Worm (Caenorhabditis elegans) whole organism, L3 larva: Measurements from ENCODE around the gene maph-1.3.

Source experiments
- ceh-82 ChIP-seq: fragments of 150-350 bp; optimal IDR thresholded peaks from 2 replicates; lab custom pipeline; 2014; ENCODE audit warnings: missing biosample characterization, missing genetic modification characterization
- egl-27 ChIP-seq: sonication (generic microtip); optimal IDR thresholded peaks from 4 replicates; lab custom pipeline; 2017; ENCODE audit warnings: missing biosample characterization, missing genetic modification reagents, missing genetic modification characterization
- elt-1 ChIP-seq: fragments of 150-350 bp; optimal IDR thresholded peaks from 2 replicates; lab custom pipeline; 2014; ENCODE audit warnings: missing biosample characterization, missing genetic modification characterization
- fos-1 ChIP-seq: fragments of 150-350 bp; optimal IDR thresholded peaks from 2 replicates; lab custom pipeline; 2014; ENCODE audit warnings: missing biosample characterization, missing genetic modification characterization
- jun-1 ChIP-seq: fragments of 150-350 bp; optimal IDR thresholded peaks from 2 replicates; lab custom pipeline; 2014; ENCODE audit warnings: missing biosample characterization, missing genetic modification reagents, missing genetic modification characterization
- pqm-1 ChIP-seq: fragments of 150-350 bp; optimal IDR thresholded peaks from 2 replicates; lab custom pipeline; 2017; ENCODE audit warnings: missing biosample characterization, missing genetic modification characterization, inconsistent platforms
- sea-2 ChIP-seq: fragments of 150-350 bp; sonication (generic microtip); optimal IDR thresholded peaks from 4 replicates; lab custom pipeline; 2014; ENCODE audit warnings: missing biosample characterization, missing genetic modification reagents, missing genetic modification characterization
- unc-39 ChIP-seq: sonication (generic microtip); optimal IDR thresholded peaks from 4 replicates; lab custom pipeline; 2017; ENCODE audit warnings: missing biosample characterization, missing genetic modification characterization
- unc-62 ChIP-seq: fragments of 150-350 bp; sonication (generic microtip); optimal IDR thresholded peaks from 4 replicates; lab custom pipeline; 2014; ENCODE audit warnings: missing biosample characterization, missing genetic modification reagents, missing genetic modification characterization

- no peak for TF ChIP-seq ceh-82 (tag; lab: Kevin White, UChicago)
- no peak for TF ChIP-seq sea-2 (GFP tag; lab: Kevin White, UChicago)
- no peak for TF ChIP-seq unc-62 (GFP tag; lab: Kevin White, UChicago)
- TF ChIP-seq unc-39 (tag; lab: Kevin White, UChicago) = no peak
- TF ChIP-seq egl-27 (tag; lab: Kevin White, UChicago) = no peak
- TF ChIP-seq jun-1 = no peak
- no peak for TF ChIP-seq fos-1 (tag; lab: Kevin White, UChicago)
- peak; percentile 38 for TF ChIP-seq pqm-1
- no peak for TF ChIP-seq elt-1
These were observed 42.9 kb downstream of the maph-1.3 start for ce11 chrIII:3887586-3887985.
